Comparison of ENCODE assay signal across 1 fruit fly cellular context in the genomic region with DNA sequence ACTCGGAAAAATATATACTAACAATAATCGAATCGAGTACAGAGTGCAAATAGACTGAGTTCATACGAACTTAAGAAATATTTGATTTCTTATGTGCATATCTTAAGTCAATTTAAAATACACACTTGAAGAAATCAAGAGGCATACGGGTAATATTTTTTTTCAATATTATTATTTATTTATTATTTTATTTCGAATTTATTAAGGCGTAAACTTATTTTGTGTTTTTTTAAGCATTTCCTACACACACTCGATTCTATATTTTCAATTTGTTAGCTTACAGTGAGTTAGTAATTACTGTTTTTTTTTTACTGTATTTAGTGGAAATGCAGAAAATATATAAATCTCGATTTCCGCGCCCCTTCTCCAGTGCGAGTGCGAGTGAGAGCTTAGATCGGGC.
A peak's percentile ranks its signal among the peaks of the same experiment; 100 is the strongest.
TF ChIP-seq lines count a peak whose summit lies in the region.

No protein-coding gene starts in this region.

TF ChIP-seq in whole organism, embryonic, 481 proteins besides CTCF, POLR2A, EP300 and RAD21 (continued from another document):
- TF ChIP-seq CG12391 (tag; optimal IDR thresholded peaks at IDR 0.05; lab: Kevin White, UChicago) = peak; percentile 43
- no peak for TF ChIP-seq hkb (optimal IDR thresholded peaks at IDR 0.05; lab: Kevin White, UChicago)
- TF ChIP-seq hkb (GFP tag; IDR thresholded peaks at IDR 0.05; lab: Robert Waterston, UW) = peak; percentile 32; the same call in 1 of the 2 replicates
- no peak for TF ChIP-seq Neu2 (GFP tag; optimal IDR thresholded peaks at IDR 0.05; lab: Kevin White, UChicago; ENCODE audit: borderline replicate concordance)
- TF ChIP-seq Ets65A (GFP tag; lab: Kevin White, UChicago) = peak; percentile 44
- peak; percentile 32 for TF ChIP-seq bcd (GFP tag; optimal IDR thresholded peaks at IDR 0.05; lab: Kevin White, UChicago)
- peak; percentile 11 for TF ChIP-seq CG9727 (GFP tag; optimal IDR thresholded peaks at IDR 0.05; lab: Kevin White, UChicago)
- peak; percentile 41; the same call in 1 of the 3 replicates for TF ChIP-seq dysf (GFP tag; IDR thresholded peaks at IDR 0.05; lab: Robert Waterston, UW)
- TF ChIP-seq Ptx1 (GFP tag; IDR thresholded peaks at IDR 0.05; lab: Robert Waterston, UW) = peak; percentile 53
- peak; percentile 50; the same call in 1 of the 3 replicates for TF ChIP-seq CG11695 (GFP tag; IDR thresholded peaks at IDR 0.05; lab: Robert Waterston, UW)
- no peak for TF ChIP-seq Atf3 (GFP tag; optimal IDR thresholded peaks at IDR 0.05; lab: Kevin White, UChicago)
- TF ChIP-seq Awh (GFP tag; IDR thresholded peaks at IDR 0.05; lab: Robert Waterston, UW) = 0 out of 2 replicates have a peak, but pooled peaks have one; percentile 15
- TF ChIP-seq Ets97D (GFP tag; optimal IDR thresholded peaks at IDR 0.05; lab: Kevin White, UChicago) = no peak
- TF ChIP-seq CG4424 (GFP tag; optimal IDR thresholded peaks at IDR 0.05; lab: Kevin White, UChicago) = peak; percentile 4
- peak; percentile 47; the same call in 1 of the 2 replicates for TF ChIP-seq Ada2b (GFP tag; IDR thresholded peaks at IDR 0.05; lab: Robert Waterston, UW)
- no peak for TF ChIP-seq kay (GFP tag; optimal IDR thresholded peaks at IDR 0.05; lab: Kevin White, UChicago)
- TF ChIP-seq HLHmδ (GFP tag; optimal IDR thresholded peaks at IDR 0.05; lab: Kevin White, UChicago) = no peak
- TF ChIP-seq CG34422 (GFP tag; IDR thresholded peaks at IDR 0.05; lab: Robert Waterston, UW) = 0 out of 3 replicates have a peak, but pooled peaks have one; percentile 21
- peak; percentile 48 for TF ChIP-seq nmo (GFP tag; optimal IDR thresholded peaks at IDR 0.05; lab: Kevin White, UChicago)
- TF ChIP-seq so (GFP tag; IDR thresholded peaks at IDR 0.05; lab: Robert Waterston, UW) = no peak
- no peak for TF ChIP-seq ro (GFP tag; IDR thresholded peaks at IDR 0.05; lab: Robert Waterston, UW)
- peak; percentile 32 for TF ChIP-seq unpg (GFP tag; optimal IDR thresholded peaks at IDR 0.05; lab: Kevin White, UChicago)
- TF ChIP-seq CG30403 (GFP tag; optimal IDR thresholded peaks at IDR 0.05; lab: Kevin White, UChicago) = peak; percentile 13
- peak; percentile 3 for TF ChIP-seq Asciz (GFP tag; optimal IDR thresholded peaks at IDR 0.05; lab: Kevin White, UChicago)
- peak; percentile 7 for TF ChIP-seq CG9437 (GFP tag; optimal IDR thresholded peaks at IDR 0.05; lab: Kevin White, UChicago)
- TF ChIP-seq Oaz (GFP tag; IDR thresholded peaks at IDR 0.05; lab: Robert Waterston, UW) = no peak; the same call in 1 of the 2 replicates
- peak; percentile 46 for TF ChIP-seq Sox102F (GFP tag; optimal IDR thresholded peaks at IDR 0.05; lab: Kevin White, UChicago)
- peak; percentile 14 for TF ChIP-seq CG8924 (tag; optimal IDR thresholded peaks at IDR 0.05; lab: Kevin White, UChicago)
- peak; percentile 39 for TF ChIP-seq phol (tag; optimal IDR thresholded peaks at IDR 0.05; lab: Kevin White, UChicago)
- no peak for TF ChIP-seq shn (GFP tag; optimal IDR thresholded peaks at IDR 0.05; lab: Kevin White, UChicago)
- no peak for TF ChIP-seq sim (GFP tag; IDR thresholded peaks at IDR 0.05; lab: Robert Waterston, UW)
- TF ChIP-seq pan (optimal IDR thresholded peaks at IDR 0.05; lab: Kevin White, UChicago) = no peak
- TF ChIP-seq pan (GFP tag; optimal IDR thresholded peaks at IDR 0.05 in 1 of 2, IDR thresholded peaks at IDR 0.05 in 1 of 2) = peak in 1 of 2 experiments; percentile 39
- TF ChIP-seq PHDP (tag; optimal IDR thresholded peaks at IDR 0.05; lab: Kevin White, UChicago) = peak; percentile 21
- no peak for TF ChIP-seq NC2β (GFP tag; optimal IDR thresholded peaks at IDR 0.05; lab: Kevin White, UChicago)
- TF ChIP-seq Ssrp (tag; optimal IDR thresholded peaks at IDR 0.05; lab: Kevin White, UChicago) = peak; percentile 9
- TF ChIP-seq croc (GFP tag; conservative IDR thresholded peaks at IDR 0.05; lab: Robert Waterston, UW) = no peak
- TF ChIP-seq Blimp-1 (GFP tag; optimal IDR thresholded peaks at IDR 0.05; lab: Kevin White, UChicago) = peak; percentile 33
- peak; percentile 6 for TF ChIP-seq CG1602 (GFP tag; optimal IDR thresholded peaks at IDR 0.05; lab: Kevin White, UChicago)
- no peak for TF ChIP-seq tll (GFP tag; optimal IDR thresholded peaks at IDR 0.05; lab: Kevin White, UChicago)
- peak; percentile 7 for TF ChIP-seq CG13296 (GFP tag; optimal IDR thresholded peaks at IDR 0.05; lab: Kevin White, UChicago)
- no peak for TF ChIP-seq disco-r (GFP tag; optimal IDR thresholded peaks at IDR 0.05; lab: Kevin White, UChicago)
- TF ChIP-seq CG10979 (tag; optimal IDR thresholded peaks at IDR 0.05; lab: Kevin White, UChicago) = peak; percentile 34
- no peak for TF ChIP-seq Vsx1 (GFP tag; optimal IDR thresholded peaks at IDR 0.05; lab: Kevin White, UChicago)
- TF ChIP-seq CG31441 (GFP tag; IDR thresholded peaks at IDR 0.05; lab: Robert Waterston, UW) = peak; percentile 46; the same call in 1 of the 2 replicates
- TF ChIP-seq H2.0 (GFP tag; IDR thresholded peaks at IDR 0.05; lab: Robert Waterston, UW) = peak; percentile 24; the same call in 1 of the 2 replicates
- peak; percentile 45 for TF ChIP-seq CG2712 (tag; optimal IDR thresholded peaks at IDR 0.05; lab: Kevin White, UChicago)
- TF ChIP-seq Six4 (GFP tag; optimal IDR thresholded peaks at IDR 0.05; lab: Kevin White, UChicago) = no peak
- peak; percentile 27; the same call in 1 of the 2 replicates for TF ChIP-seq slbo (GFP tag; IDR thresholded peaks at IDR 0.05; lab: Robert Waterston, UW)
- TF ChIP-seq CoRest (tag; optimal IDR thresholded peaks at IDR 0.05; lab: Kevin White, UChicago) = peak; percentile 39
- no peak for TF ChIP-seq Eip74EF (GFP tag; optimal IDR thresholded peaks at IDR 0.05; lab: Kevin White, UChicago)
- TF ChIP-seq bsh (GFP tag; optimal IDR thresholded peaks at IDR 0.05; lab: Kevin White, UChicago) = peak in 1 of 2 experiments; percentile 27
- peak; percentile 59 for TF ChIP-seq gem (tag; optimal IDR thresholded peaks at IDR 0.05; lab: Kevin White, UChicago)
- TF ChIP-seq CG17612 (GFP tag; IDR thresholded peaks at IDR 0.05; lab: Robert Waterston, UW) = no peak
- TF ChIP-seq CG10267 (tag; optimal IDR thresholded peaks at IDR 0.05; lab: Kevin White, UChicago) = peak; percentile 14
- TF ChIP-seq CG13424 (tag; optimal IDR thresholded peaks at IDR 0.05; lab: Kevin White, UChicago) = peak; percentile 36
- TF ChIP-seq CG14710 (tag; optimal IDR thresholded peaks at IDR 0.05; lab: Kevin White, UChicago) = peak; percentile 13
- TF ChIP-seq Dad (GFP tag; optimal IDR thresholded peaks at IDR 0.05; lab: Kevin White, UChicago) = no peak
- peak; percentile 51 for TF ChIP-seq CG2678 (tag; optimal IDR thresholded peaks at IDR 0.05; lab: Kevin White, UChicago)
- TF ChIP-seq tgo (GFP tag; IDR thresholded peaks at IDR 0.05; lab: Robert Waterston, UW) = peak; percentile 21; the same call in 2 of the 3 replicates
- peak; percentile 55 for TF ChIP-seq dmrt99B (tag; optimal IDR thresholded peaks at IDR 0.05; lab: Kevin White, UChicago)
- peak; percentile 21 for TF ChIP-seq CG17385 (GFP tag; optimal IDR thresholded peaks at IDR 0.05; lab: Kevin White, UChicago)
- TF ChIP-seq CG17359 (tag; optimal IDR thresholded peaks at IDR 0.05; lab: Kevin White, UChicago) = peak; percentile 43
- TF ChIP-seq prd (optimal IDR thresholded peaks at IDR 0.05; lab: Kevin White, UChicago) = no peak
- 0 out of 3 replicates have a peak, but pooled peaks have one; percentile 33 for TF ChIP-seq prd (GFP tag; IDR thresholded peaks at IDR 0.05; lab: Robert Waterston, UW)
- peak; percentile 52 for TF ChIP-seq row (GFP tag; IDR thresholded peaks at IDR 0.05; lab: Robert Waterston, UW)
- no peak for TF ChIP-seq cwo (GFP tag; optimal IDR thresholded peaks at IDR 0.05; lab: Kevin White, UChicago)
- no peak for TF ChIP-seq gro (GFP tag; optimal IDR thresholded peaks at IDR 0.05; lab: Kevin White, UChicago)
- peak; percentile 48; the same call in 2 of the 3 replicates for TF ChIP-seq CG17361 (GFP tag; IDR thresholded peaks at IDR 0.05; lab: Robert Waterston, UW)
- TF ChIP-seq CG12659 (GFP tag; optimal IDR thresholded peaks at IDR 0.05; lab: Kevin White, UChicago) = peak; percentile 24
- TF ChIP-seq CG6689 (GFP tag; IDR thresholded peaks at IDR 0.05; lab: Robert Waterston, UW) = peak; percentile 57
